5 fruit fly cellular contexts compared by ENCODE assay signal in genomic region chr3L:15637618-15638017, dm6.
A peak's percentile ranks its signal among the peaks of the same experiment; 100 is the strongest.
TF ChIP-seq lines count a peak whose summit lies in the region.

No protein-coding gene starts in this region.

- TF ChIP-seq CTCF in whole organism, embryonic (GFP tag; optimal IDR thresholded peaks at IDR 0.05; lab: Kevin White, UChicago) = no peak

TF ChIP-seq in whole organism, adult, 20 proteins besides CTCF, POLR2A, EP300 and RAD21:
- TF ChIP-seq CG5204 (GFP tag; optimal IDR thresholded peaks at IDR 0.05; lab: Kevin White, UChicago) (no peak), cnc (optimal IDR thresholded peaks at IDR 0.05; lab: Kevin White, UChicago) (no peak), kay (GFP tag; lab: Kevin White, UChicago; ENCODE audit: borderline replicate concordance) (peak; percentile 49), CG12768 (GFP tag; optimal IDR thresholded peaks at IDR 0.05; lab: Kevin White, UChicago) (no peak), Hr96 (GFP tag; optimal IDR thresholded peaks at IDR 0.05; lab: Kevin White, UChicago) (no peak), CG11617 (GFP tag; optimal IDR thresholded peaks at IDR 0.05; lab: Kevin White, UChicago) (no peak)
TF ChIP-seq in whole organism, adult: peak in this region for 1.

TF ChIP-seq in whole organism, embryonic, 481 proteins besides CTCF, POLR2A, EP300 and RAD21 (continues in another document):
- no peak for TF ChIP-seq CG9727 (GFP tag; optimal IDR thresholded peaks at IDR 0.05; lab: Kevin White, UChicago)
- TF ChIP-seq CG12236 (GFP tag; optimal IDR thresholded peaks at IDR 0.05; lab: Kevin White, UChicago) = no peak
- no peak for TF ChIP-seq CG13287 (GFP tag; IDR thresholded peaks at IDR 0.05; lab: Robert Waterston, UW; ENCODE audit: partially characterized antibody)
- no peak for TF ChIP-seq CG10147 (GFP tag; optimal IDR thresholded peaks at IDR 0.05; lab: Kevin White, UChicago)
- no peak for TF ChIP-seq chinmo (GFP tag; IDR thresholded peaks at IDR 0.05; lab: Robert Waterston, UW; ENCODE audit: partially characterized antibody)
- TF ChIP-seq sd (tag; optimal IDR thresholded peaks at IDR 0.05; lab: Kevin White, UChicago) = peak; percentile 17
- peak; percentile 28 for TF ChIP-seq wek (GFP tag; optimal IDR thresholded peaks at IDR 0.05; lab: Kevin White, UChicago)
- TF ChIP-seq yki (optimal IDR thresholded peaks at IDR 0.05; lab: Kevin White, UChicago) = no peak
- TF ChIP-seq Ada2b (GFP tag; IDR thresholded peaks at IDR 0.05; lab: Robert Waterston, UW) = no peak
- TF ChIP-seq ab (GFP tag; optimal IDR thresholded peaks at IDR 0.05; lab: Kevin White, UChicago) = no peak
- no peak for TF ChIP-seq gro (GFP tag; optimal IDR thresholded peaks at IDR 0.05; lab: Kevin White, UChicago)
- TF ChIP-seq HLH3B (GFP tag; IDR thresholded peaks at IDR 0.05; lab: Robert Waterston, UW) = no peak
- TF ChIP-seq Dbx (GFP tag; IDR thresholded peaks at IDR 0.05; lab: Robert Waterston, UW) = no peak
- TF ChIP-seq pzg (GFP tag; optimal IDR thresholded peaks at IDR 0.05; lab: Kevin White, UChicago) = no peak
- TF ChIP-seq ems (GFP tag; optimal IDR thresholded peaks at IDR 0.05; lab: Kevin White, UChicago) = no peak
- TF ChIP-seq CG9817 (tag; optimal IDR thresholded peaks at IDR 0.05; lab: Kevin White, UChicago) = no peak
- no peak for TF ChIP-seq CG12769 (tag; optimal IDR thresholded peaks at IDR 0.05; lab: Kevin White, UChicago)
- TF ChIP-seq Ets65A (GFP tag; lab: Kevin White, UChicago) = peak; percentile 52
- TF ChIP-seq Chrac-16 (GFP tag; optimal IDR thresholded peaks at IDR 0.05; lab: Kevin White, UChicago) = no peak
- no peak for TF ChIP-seq CG3407 (GFP tag; optimal IDR thresholded peaks at IDR 0.05; lab: Kevin White, UChicago)
- no peak for TF ChIP-seq dmrt11E (tag; optimal IDR thresholded peaks at IDR 0.05; lab: Kevin White, UChicago)
- peak; percentile 39 for TF ChIP-seq Xrp1 (GFP tag; IDR thresholded peaks at IDR 0.05; lab: Robert Waterston, UW)
- TF ChIP-seq Dref (GFP tag; IDR thresholded peaks at IDR 0.05; lab: Robert Waterston, UW) = no peak

TF ChIP-seq in whole organism, prepupa, 60 proteins besides CTCF, POLR2A, EP300 and RAD21:
- TF ChIP-seq CG10669 (GFP tag; optimal IDR thresholded peaks at IDR 0.05; lab: Kevin White, UChicago) = peak; percentile 6
- TF ChIP-seq fkh (GFP tag; optimal IDR thresholded peaks at IDR 0.05; lab: Kevin White, UChicago) = peak; percentile 27
- TF ChIP-seq Ets96B (tag; optimal IDR thresholded peaks at IDR 0.05; lab: Kevin White, UChicago) = no peak
- peak in 1 of 2 experiments; percentile 27 for TF ChIP-seq ss (GFP tag; optimal IDR thresholded peaks at IDR 0.05; lab: Kevin White, UChicago)
- TF ChIP-seq vri (GFP tag; optimal IDR thresholded peaks at IDR 0.05; lab: Kevin White, UChicago) = peak; percentile 97
- TF ChIP-seq Eip78C (GFP tag; lab: Kevin White, UChicago) = peak; percentile 78
- no peak for TF ChIP-seq fd85E (GFP tag; optimal IDR thresholded peaks at IDR 0.05; lab: Kevin White, UChicago)
- TF ChIP-seq dsx (GFP tag; optimal IDR thresholded peaks at IDR 0.05; lab: Kevin White, UChicago; ENCODE audit: poor library complexity, severe bottlenecking) = no peak
- TF ChIP-seq Eip93F (GFP tag; optimal IDR thresholded peaks at IDR 0.05; lab: Kevin White, UChicago) = peak; percentile 14
- TF ChIP-seq svp (GFP tag; lab: Kevin White, UChicago) = peak; percentile 52
- peak; percentile 23 for TF ChIP-seq CG34406 (GFP tag; optimal IDR thresholded peaks at IDR 0.05; lab: Kevin White, UChicago)
- TF ChIP-seq Sox14 (GFP tag; optimal IDR thresholded peaks at IDR 0.05; lab: Kevin White, UChicago) = peak; percentile 4

TF ChIP-seq in whole organism, pupa, 21 proteins besides CTCF, POLR2A, EP300 and RAD21:
- TF ChIP-seq Pif1A (GFP tag; optimal IDR thresholded peaks at IDR 0.05; lab: Kevin White, UChicago) (peak; percentile 34), Ets98B (GFP tag; IDR thresholded peaks at IDR 0.05; lab: Robert Waterston, UW) (no peak), rn (GFP tag; IDR thresholded peaks at IDR 0.05; lab: Robert Waterston, UW) (no peak), gl (tag; optimal IDR thresholded peaks at IDR 0.05; lab: Kevin White, UChicago) (peak; percentile 36), EcR (GFP tag; optimal IDR thresholded peaks at IDR 0.05; lab: Kevin White, UChicago) (peak; percentile 89)

TF ChIP-seq in whole organism, wandering third instar larva, 38 proteins besides CTCF, POLR2A, EP300 and RAD21:
- peak; percentile 65 for TF ChIP-seq rgr (GFP tag; optimal IDR thresholded peaks at IDR 0.05; lab: Kevin White, UChicago)
- TF ChIP-seq lola (GFP tag; optimal IDR thresholded peaks at IDR 0.05; lab: Kevin White, UChicago) = no peak
- peak; percentile 48 for TF ChIP-seq OdsH (GFP tag; optimal IDR thresholded peaks at IDR 0.05; lab: Kevin White, UChicago)
- no peak for TF ChIP-seq Rel (GFP tag; optimal IDR thresholded peaks at IDR 0.05; lab: Kevin White, UChicago)
- peak; percentile 42 for TF ChIP-seq Rel (tag; optimal IDR thresholded peaks at IDR 0.05; lab: Kevin White, UChicago)
- TF ChIP-seq sv (GFP tag; optimal IDR thresholded peaks at IDR 0.05; lab: Kevin White, UChicago) = no peak
- peak; percentile 49 for TF ChIP-seq Hnf4 (GFP tag; optimal IDR thresholded peaks at IDR 0.05; lab: Kevin White, UChicago)
- TF ChIP-seq Jra (GFP tag; optimal IDR thresholded peaks at IDR 0.05; lab: Kevin White, UChicago) = peak; percentile 11
- TF ChIP-seq foxo (GFP tag; optimal IDR thresholded peaks at IDR 0.05; lab: Kevin White, UChicago) = peak in 1 of 2 experiments; percentile 21
- TF ChIP-seq dsf (GFP tag; optimal IDR thresholded peaks at IDR 0.05; lab: Kevin White, UChicago; ENCODE audit: borderline replicate concordance) = no peak
- TF ChIP-seq jim (GFP tag; optimal IDR thresholded peaks at IDR 0.05; lab: Kevin White, UChicago) = peak; percentile 11
- TF ChIP-seq tai (GFP tag; optimal IDR thresholded peaks at IDR 0.05; lab: Kevin White, UChicago) = peak; percentile 35
- TF ChIP-seq fru (GFP tag; optimal IDR thresholded peaks at IDR 0.05; lab: Kevin White, UChicago) = peak; percentile 47
- no peak for TF ChIP-seq woc (GFP tag; optimal IDR thresholded peaks at IDR 0.05; lab: Kevin White, UChicago)
- TF ChIP-seq brk (GFP tag; optimal IDR thresholded peaks at IDR 0.05; lab: Kevin White, UChicago) = peak; percentile 22
- peak; percentile 76 for TF ChIP-seq h (GFP tag; optimal IDR thresholded peaks at IDR 0.05; lab: Kevin White, UChicago)
- peak; percentile 92 for TF ChIP-seq Hr83 (GFP tag; optimal IDR thresholded peaks at IDR 0.05; lab: Kevin White, UChicago; ENCODE audit: poor library complexity, severe bottlenecking)
- TF ChIP-seq br (GFP tag; optimal IDR thresholded peaks at IDR 0.05; lab: Kevin White, UChicago) = peak; percentile 39
- TF ChIP-seq GATAd (GFP tag; optimal IDR thresholded peaks at IDR 0.05; lab: Kevin White, UChicago) = no peak
